Fruit fly (Drosophila melanogaster) whole organism, embryonic: ENCODE data around the gene CG5235.

Experiments
- Bdp1 ChIP-seq: fragments of 200-800 bp; sonication (Bioruptor generic); optimal IDR thresholded peaks from 3 replicates; lab custom pipeline; 2016; ENCODE audit warnings: missing biosample characterization, missing genetic modification characterization
- CG11247 ChIP-seq: fragments of 200-800 bp; sonication (Bioruptor generic); IDR thresholded peaks from 2 replicates; pipeline ENCODE4 v1.3.6; 2022; ENCODE audit warnings: missing biosample characterization, missing genetic modification characterization
- CG11723 ChIP-seq: fragments of 200-800 bp; sonication (Bioruptor generic); optimal IDR thresholded peaks from 2 replicates; lab custom pipeline; 2017; ENCODE audit warnings: missing biosample characterization, mild to moderate bottlenecking, missing genetic modification characterization
- CG12104 ChIP-seq: fragments of 200-800 bp; sonication (Bioruptor generic); optimal IDR thresholded peaks from 3 replicates; lab custom pipeline; 2016; ENCODE audit warnings: missing biosample characterization, missing genetic modification characterization
- CG14441 ChIP-seq: fragments of 200-800 bp; sonication (Bioruptor generic); IDR thresholded peaks from 2 replicates; pipeline ENCODE4 v1.3.6; 2022; ENCODE audit warnings: missing biosample characterization, missing genetic modification characterization
- CG15479 ChIP-seq: fragments of 200-800 bp; sonication (Bioruptor generic); optimal IDR thresholded peaks from 3 replicates; lab custom pipeline; 2019; ENCODE audit warnings: missing biosample characterization, mild to moderate bottlenecking, missing genetic modification characterization, moderate library complexity
- CG15514 ChIP-seq: fragments of 200-800 bp; sonication (Bioruptor generic); optimal IDR thresholded peaks from 3 replicates; lab custom pipeline; 2017; ENCODE audit warnings: missing biosample characterization, missing genetic modification characterization, mild to moderate bottlenecking, moderate library complexity, missing genetic modification reagents
- CG2116 ChIP-seq: fragments of 200-800 bp; sonication (Bioruptor generic); optimal IDR thresholded peaks from 3 replicates; lab custom pipeline; 2018; ENCODE audit warnings: missing biosample characterization, mild to moderate bottlenecking, missing genetic modification characterization
- CG2202 ChIP-seq: fragments of 200-800 bp; sonication (Bioruptor generic); optimal IDR thresholded peaks from 2 replicates; lab custom pipeline; 2018; ENCODE audit warnings: missing biosample characterization, mild to moderate bottlenecking, missing genetic modification characterization
- CG3065 ChIP-seq: fragments of 200-800 bp; sonication (Bioruptor generic); optimal IDR thresholded peaks from 2 replicates; lab custom pipeline; 2016; ENCODE audit warnings: missing biosample characterization, missing genetic modification characterization
- CG32532 ChIP-seq: fragments of 200-800 bp; sonication (Bioruptor generic); IDR thresholded peaks from 2 replicates; pipeline ENCODE4 v1.3.6; 2022; ENCODE audit warnings: missing biosample characterization, missing genetic modification characterization
- CG3281 ChIP-seq: fragments of 200-800 bp; sonication (Bioruptor generic); optimal IDR thresholded peaks from 3 replicates; lab custom pipeline; 2017; ENCODE audit warnings: missing biosample characterization, mild to moderate bottlenecking, missing genetic modification characterization
- CG33557 ChIP-seq: fragments of 200-800 bp; sonication (Bioruptor generic); optimal IDR thresholded peaks from 2 replicates; lab custom pipeline; 2019; ENCODE audit warnings: missing biosample characterization, mild to moderate bottlenecking, missing genetic modification characterization, moderate library complexity
- CG34376 ChIP-seq: fragments of 200-800 bp; sonication (Bioruptor generic); optimal IDR thresholded peaks from 2 replicates; lab custom pipeline; 2018; ENCODE audit warnings: missing biosample characterization, mild to moderate bottlenecking, missing genetic modification characterization
- CG3838 ChIP-seq: fragments of 200-800 bp; sonication (Bioruptor generic); optimal IDR thresholded peaks from 3 replicates; lab custom pipeline; 2016; ENCODE audit warnings: missing biosample characterization, missing genetic modification characterization
- CG6254 ChIP-seq: fragments of 200-800 bp; sonication (Bioruptor generic); optimal IDR thresholded peaks from 3 replicates; lab custom pipeline; 2017; ENCODE audit warnings: mild to moderate bottlenecking, missing biosample characterization, missing genetic modification reagents, missing genetic modification characterization
- CG6683 ChIP-seq: fragments of 200-800 bp; sonication (Bioruptor generic); optimal IDR thresholded peaks from 2 replicates; lab custom pipeline; 2017; ENCODE audit warnings: missing biosample characterization, mild to moderate bottlenecking, missing genetic modification characterization, missing genetic modification reagents
- CG7372 ChIP-seq: fragments of 200-800 bp; sonication (Bioruptor generic); IDR thresholded peaks from 2 replicates; pipeline ENCODE4 v1.3.6; 2022; ENCODE audit warnings: missing biosample characterization, missing genetic modification characterization
- Camta ChIP-seq: fragments of 200-800 bp; sonication (Bioruptor generic); optimal IDR thresholded peaks from 2 replicates; lab custom pipeline; 2016; ENCODE audit warnings: missing biosample characterization, missing genetic modification characterization
- D ChIP-seq, 2 experiments: fragments of 200-800 bp in 1 of 2; fragments of >200 bp in 1 of 2; sonication (Bioruptor generic) in 1 of 2; optimal IDR thresholded peaks; 2 replicates in 1 of 2; 3 replicates in 1 of 2; lab custom pipeline; 2017; ENCODE audit warnings: mild to moderate bottlenecking in 1 of 2, missing biosample characterization in 1 of 2, missing genetic modification characterization in 1 of 2, missing genetic modification reagents in 1 of 2
- HLHmδ ChIP-seq: fragments of 200-800 bp; sonication (Bioruptor generic); optimal IDR thresholded peaks from 2 replicates; lab custom pipeline; 2018; ENCODE audit warnings: missing biosample characterization, mild to moderate bottlenecking, missing genetic modification characterization, moderate library complexity
- HmgD ChIP-seq: fragments of 200-800 bp; sonication (Bioruptor generic); optimal IDR thresholded peaks from 3 replicates; lab custom pipeline; 2016; ENCODE audit warnings: missing biosample characterization, missing genetic modification characterization
- Hmx ChIP-seq: fragments of 200-800 bp; sonication (Bioruptor generic); optimal IDR thresholded peaks from 2 replicates; lab custom pipeline; 2016; ENCODE audit warnings: missing biosample characterization, missing genetic modification characterization
- MBD-R2 ChIP-seq: fragments of 200-800 bp; sonication (Bioruptor generic); IDR thresholded peaks from 2 replicates; pipeline ENCODE4 v1.3.6; 2022; ENCODE audit warnings: missing biosample characterization, missing genetic modification characterization
- NC2β ChIP-seq: fragments of 200-800 bp; sonication (Bioruptor generic); optimal IDR thresholded peaks from 2 replicates; lab custom pipeline; 2016; ENCODE audit warnings: missing biosample characterization, missing genetic modification characterization
- ash1 ChIP-seq: fragments of 200-800 bp; sonication (Bioruptor generic); optimal IDR thresholded peaks from 2 replicates; lab custom pipeline; 2018; ENCODE audit warnings: missing biosample characterization, mild to moderate bottlenecking, missing genetic modification characterization
- ato ChIP-seq: fragments of 200-800 bp; sonication (Bioruptor generic); IDR thresholded peaks from 2 replicates; pipeline ENCODE4 v1.3.6; 2022; ENCODE audit warnings: missing biosample characterization, missing genetic modification characterization; ENCODE audit not compliant: partially characterized antibody
- cato ChIP-seq: fragments of 200-800 bp; sonication (Bioruptor generic); optimal IDR thresholded peaks from 2 replicates; lab custom pipeline; 2016; ENCODE audit warnings: missing biosample characterization, missing genetic modification characterization, borderline replicate concordance
- crol ChIP-seq: fragments of 200-800 bp; sonication (Bioruptor generic); IDR thresholded peaks from 2 replicates; pipeline ENCODE4 v1.3.6; 2022; ENCODE audit warnings: missing biosample characterization, missing genetic modification characterization
- danr ChIP-seq: fragments of 200-800 bp; sonication (Bioruptor generic); IDR thresholded peaks from 2 replicates; pipeline ENCODE4 v1.3.6; 2022; ENCODE audit warnings: missing biosample characterization, missing genetic modification characterization
- dmrt11E ChIP-seq: fragments of 200-800 bp; sonication (Bioruptor generic); optimal IDR thresholded peaks from 3 replicates; lab custom pipeline; 2018; ENCODE audit warnings: missing biosample characterization, mild to moderate bottlenecking, missing genetic modification characterization, moderate library complexity
- eve ChIP-seq, 2 experiments: fragments of >200 bp; optimal IDR thresholded peaks; 2 replicates each; lab custom pipeline; 2017; ENCODE audit warnings: missing biosample characterization in 2 of 2, missing genetic modification characterization in 2 of 2
- ewg ChIP-seq: fragments of 200-800 bp; sonication (Bioruptor generic); optimal IDR thresholded peaks from 3 replicates; lab custom pipeline; 2017; ENCODE audit warnings: mild to moderate bottlenecking, missing biosample characterization, missing genetic modification reagents, missing genetic modification characterization
- gem ChIP-seq: fragments of 200-800 bp; sonication (Bioruptor generic); optimal IDR thresholded peaks from 2 replicates; lab custom pipeline; 2019; ENCODE audit warnings: missing biosample characterization, mild to moderate bottlenecking, missing genetic modification characterization, moderate library complexity
- grn ChIP-seq: fragments of 200-800 bp; sonication (Bioruptor generic); optimal IDR thresholded peaks from 3 replicates; lab custom pipeline; 2017; ENCODE audit warnings: missing biosample characterization, missing genetic modification characterization
- hb ChIP-seq: fragments of 200-800 bp; sonication (Bioruptor generic); IDR thresholded peaks from 3 replicates; pipeline ENCODE4 v1.3.6; 2022; ENCODE audit warnings: missing biosample characterization, missing genetic modification characterization; ENCODE audit not compliant: partially characterized antibody
- inv ChIP-seq: fragments of 200-800 bp; sonication (Bioruptor generic); IDR thresholded peaks from 2 replicates; pipeline ENCODE4 v1.3.6; 2022; ENCODE audit warnings: missing biosample characterization, missing genetic modification characterization; ENCODE audit not compliant: partially characterized antibody
- kay ChIP-seq: fragments of 200-800 bp; sonication (Bioruptor generic); optimal IDR thresholded peaks from 2 replicates; lab custom pipeline; 2016; ENCODE audit warnings: missing biosample characterization, missing genetic modification characterization
- maf-S ChIP-seq: fragments of 200-800 bp; sonication (Bioruptor generic); optimal IDR thresholded peaks from 2 replicates; lab custom pipeline; 2016; ENCODE audit warnings: missing biosample characterization, missing genetic modification characterization
- nom ChIP-seq: fragments of 200-800 bp; sonication (Bioruptor generic); optimal IDR thresholded peaks from 2 replicates; lab custom pipeline; 2017; ENCODE audit warnings: missing biosample characterization, missing genetic modification characterization, mild to moderate bottlenecking, moderate library complexity, missing genetic modification reagents
- pan ChIP-seq, 4 experiments: fragments of >200 bp in 3 of 4; fragments of 200-800 bp in 1 of 4; sonication (Bioruptor generic) in 1 of 4; optimal IDR thresholded peaks in 3 of 4; IDR thresholded peaks in 1 of 4; 2 replicates each; pipeline versions ENCODE4 v1.3.6 to Lab custom; 2017 to 2022; ENCODE audit warnings: missing biosample characterization in 2 of 4, missing genetic modification characterization in 2 of 4, mixed read lengths in 1 of 4
- psq ChIP-seq: fragments of 200-800 bp; sonication (Bioruptor generic); optimal IDR thresholded peaks from 2 replicates; lab custom pipeline; 2017; ENCODE audit warnings: missing biosample characterization, missing genetic modification characterization
- repo ChIP-seq: fragments of 200-800 bp; sonication (Bioruptor generic); optimal IDR thresholded peaks from 2 replicates; lab custom pipeline; 2016; ENCODE audit warnings: missing biosample characterization, missing genetic modification characterization
- sens-2 ChIP-seq: fragments of 200-800 bp; sonication (Bioruptor generic); IDR thresholded peaks from 2 replicates; pipeline ENCODE4 v1.3.6; 2022; ENCODE audit warnings: missing biosample characterization, missing genetic modification characterization
- so ChIP-seq: fragments of 200-800 bp; sonication (Bioruptor generic); IDR thresholded peaks from 3 replicates; pipeline ENCODE4 v1.3.6; 2022; ENCODE audit warnings: missing biosample characterization, missing genetic modification characterization
- tin ChIP-seq: fragments of 200-800 bp; sonication (Bioruptor generic); optimal IDR thresholded peaks from 3 replicates; lab custom pipeline; 2016; ENCODE audit warnings: missing biosample characterization, missing genetic modification characterization
- trem ChIP-seq: fragments of 200-800 bp; optimal IDR thresholded peaks from 3 replicates; lab custom pipeline; 2019; ENCODE audit warnings: missing biosample characterization, mild to moderate bottlenecking, missing genetic modification characterization, moderate library complexity
- usp ChIP-seq: fragments of >200 bp; optimal IDR thresholded peaks from 2 replicates; lab custom pipeline; 2017; ENCODE audit warnings: missing biosample characterization, missing genetic modification characterization
- yki ChIP-seq: fragments of >200 bp; optimal IDR thresholded peaks from 3 replicates; lab custom pipeline; 2018

Gene CG5235

dm6 chr3L:16060806-16061600 is 29.2 kb downstream of the CG5235 start:
- TF ChIP-seq tin (GFP tag; lab: Kevin White, UChicago), result peak; percentile 22
- no peak for TF ChIP-seq nom (GFP tag; lab: Kevin White, UChicago)
- no peak for TF ChIP-seq CG2116 (GFP tag; lab: Kevin White, UChicago)
- TF ChIP-seq maf-S (GFP tag; lab: Kevin White, UChicago), result no peak
- TF ChIP-seq ewg, result no peak
- no peak; the same call in 1 of the 2 replicates for TF ChIP-seq CG32532
- TF ChIP-seq Hmx (GFP tag; lab: Kevin White, UChicago), result no peak
- TF ChIP-seq CG3838, result no peak
- no peak for TF ChIP-seq HmgD (GFP tag; lab: Kevin White, UChicago)
- TF ChIP-seq CG15514 (GFP tag; lab: Kevin White, UChicago), result no peak
- TF ChIP-seq CG6683 (GFP tag; lab: Kevin White, UChicago), result no peak
- TF ChIP-seq CG2202 (tag; lab: Kevin White, UChicago), result peak; percentile 35
- TF ChIP-seq D (optimal IDR thresholded peaks at IDR 0.05; lab: Kevin White, UChicago), result no peak
- TF ChIP-seq D (GFP tag; optimal IDR thresholded peaks at IDR 0.05; lab: Kevin White, UChicago), result no peak
- no peak for TF ChIP-seq pan (optimal IDR thresholded peaks at IDR 0.05; lab: Kevin White, UChicago)
- no peak for TF ChIP-seq pan (GFP tag; optimal IDR thresholded peaks at IDR 0.05 in 1 of 2, IDR thresholded peaks at IDR 0.05 in 1 of 2)
- no peak for TF ChIP-seq so
- TF ChIP-seq yki, result no peak
- TF ChIP-seq HLHmδ (GFP tag; lab: Kevin White, UChicago), result no peak
- no peak for TF ChIP-seq gem (tag; lab: Kevin White, UChicago)
- TF ChIP-seq CG11723 (GFP tag; lab: Kevin White, UChicago), result peak; percentile 40
- no peak for TF ChIP-seq usp (GFP tag; lab: Kevin White, UChicago)
- TF ChIP-seq ato (GFP tag; lab: Robert Waterston, UW), result no peak
- no peak for TF ChIP-seq CG7372 (GFP tag; lab: Robert Waterston, UW)
- TF ChIP-seq CG3281, result peak; percentile 66
- TF ChIP-seq NC2β (GFP tag; lab: Kevin White, UChicago), result no peak
- peak; percentile 51 for TF ChIP-seq CG6254
- TF ChIP-seq dmrt11E (tag; lab: Kevin White, UChicago), result peak; percentile 45
- no peak for TF ChIP-seq sens-2 (GFP tag; lab: Robert Waterston, UW)
- TF ChIP-seq CG33557 (GFP tag; lab: Kevin White, UChicago), result peak; percentile 9
- peak; percentile 78 for TF ChIP-seq crol (GFP tag; lab: Robert Waterston, UW)
- TF ChIP-seq CG34376 (GFP tag; lab: Kevin White, UChicago), result no peak
- TF ChIP-seq CG14441 (GFP tag; lab: Robert Waterston, UW), result no peak
- no peak for TF ChIP-seq CG11247 (GFP tag; lab: Robert Waterston, UW)
- TF ChIP-seq repo, result no peak
- TF ChIP-seq inv (GFP tag; lab: Robert Waterston, UW), result no peak
- TF ChIP-seq trem (tag; lab: Kevin White, UChicago), result peak; percentile 20
- no peak for TF ChIP-seq CG15479 (GFP tag; lab: Kevin White, UChicago)
- TF ChIP-seq danr, result no peak
- no peak for TF ChIP-seq CG3065
- TF ChIP-seq grn, result no peak
- no peak for TF ChIP-seq hb (GFP tag; lab: Robert Waterston, UW)
- TF ChIP-seq ash1 (GFP tag; lab: Kevin White, UChicago), result no peak
- TF ChIP-seq psq (GFP tag; lab: Kevin White, UChicago), result peak; percentile 9
- no peak for TF ChIP-seq Camta (GFP tag; lab: Kevin White, UChicago)
- TF ChIP-seq eve (GFP tag; optimal IDR thresholded peaks at IDR 0.05; lab: Kevin White, UChicago), result peak in 1 of 2 experiments; percentile 87
- no peak for TF ChIP-seq cato (GFP tag; lab: Kevin White, UChicago)
- TF ChIP-seq MBD-R2 (GFP tag; lab: Robert Waterston, UW), result peak; percentile 9; the same call in 1 of the 2 replicates
- peak; percentile 15 for TF ChIP-seq CG12104 (GFP tag; lab: Kevin White, UChicago)
- peak; percentile 46 for TF ChIP-seq kay (GFP tag; lab: Kevin White, UChicago)
- TF ChIP-seq Bdp1 (GFP tag; lab: Kevin White, UChicago), result no peak
